Fruit fly (Drosophila melanogaster) ovary, adult (tissue): ENCODE results near the gene Eno.

ENCODE experiments used
- CG17801 ChIP-seq: fragments of 200-800 bp; optimal IDR thresholded peaks from 2 replicates; lab custom pipeline; 2019; ENCODE audit warnings: missing biosample characterization, mild to moderate bottlenecking, missing genetic modification characterization, moderate library complexity; ENCODE audit not compliant: partially characterized antibody

The Eno gene

DNA sequence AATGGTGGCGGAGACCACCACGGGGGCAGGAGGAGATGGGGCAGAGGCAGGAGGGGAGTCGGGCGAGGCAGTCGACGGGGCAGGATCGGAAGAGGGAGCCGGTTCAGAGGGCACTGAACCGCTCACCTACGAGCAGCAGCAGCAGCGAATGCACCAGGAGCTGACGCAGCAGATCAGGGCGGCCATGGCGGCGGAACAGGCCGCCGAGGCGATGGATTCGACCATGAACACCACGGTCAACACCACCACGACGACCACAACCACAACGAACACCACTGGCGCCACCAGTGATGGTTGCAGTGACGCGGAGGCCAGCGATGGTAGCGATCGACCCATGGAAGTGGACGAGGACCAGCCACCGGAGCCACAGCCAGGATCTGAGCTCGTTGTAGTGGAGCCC lies 33.2 kb downstream of the Eno start:
- TF ChIP-seq CG17801 (GFP tag; lab: Kevin White, UChicago), result no peak

DNA sequence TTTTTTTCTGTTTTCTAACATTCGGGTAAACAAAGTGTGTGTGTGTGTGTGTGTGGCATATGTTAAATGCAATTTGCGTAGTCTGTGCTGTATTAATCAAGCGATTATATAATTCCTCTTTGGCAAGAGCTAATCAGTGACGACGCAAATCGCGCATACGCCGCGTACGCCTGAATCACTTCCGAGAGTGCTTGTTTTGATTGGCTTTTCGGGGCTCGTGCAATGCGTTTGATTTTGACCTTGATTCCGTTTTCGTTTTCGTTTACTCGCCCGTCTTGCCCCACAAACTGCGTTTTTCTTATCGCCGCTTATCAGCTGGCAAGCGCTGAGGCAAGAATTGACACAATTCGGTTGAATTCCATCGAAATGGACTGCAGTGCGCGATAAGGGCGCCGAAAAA lies 36.6 kb downstream of the Eno start:
- no peak for TF ChIP-seq CG17801 (GFP tag; lab: Kevin White, UChicago)
